Fruit fly (Drosophila melanogaster): ENCODE measurements around the gene CG9643.

Gene CG9643

dm6 chr2L:2979091-2979490 is at the start of gene CG9643:
Gene CG9643 (minus strand): TSS chr2L:2979288.
- TF ChIP-seq CG12768 (GFP tag; optimal IDR thresholded peaks at IDR 0.05) (no peak), cnc (optimal IDR thresholded peaks at IDR 0.05) (no peak), ovo (GFP tag; optimal IDR thresholded peaks at IDR 0.05) (no peak), CG5204 (GFP tag; optimal IDR thresholded peaks at IDR 0.05) (no peak), CG1620 (GFP tag; optimal IDR thresholded peaks at IDR 0.05) (no peak), bab1 (GFP tag; optimal IDR thresholded peaks at IDR 0.05) (peak; percentile 7), pad (GFP tag; optimal IDR thresholded peaks at IDR 0.05) (no peak), Mnt (GFP tag; optimal IDR thresholded peaks at IDR 0.05) (peak; percentile 92), kay (GFP tag; ENCODE audit: borderline replicate concordance) (no peak), CG14711 (tag; optimal IDR thresholded peaks at IDR 0.05) (peak; percentile 8), CG7101 (tag; optimal IDR thresholded peaks at IDR 0.05) (no peak)

- TF ChIP-seq Hr96 (GFP tag; optimal IDR thresholded peaks at IDR 0.05) (no peak), Mnt (GFP tag; optimal IDR thresholded peaks at IDR 0.05) (peak; percentile 31), CG14711 (tag; optimal IDR thresholded peaks at IDR 0.05) (peak; percentile 18), bab1 (GFP tag; optimal IDR thresholded peaks at IDR 0.05) (peak; percentile 16)
These were observed 43.9 kb upstream of the CG9643 start, which contains the start of the genes alpha4GT1 and Prp40 for dm6 chr2L:3022986-3023385. Gene alpha4GT1 (minus strand): TSS chr2L:3023141. Gene Prp40 (plus strand): TSS chr2L:3023226.

- TF ChIP-seq CG1620 (GFP tag; optimal IDR thresholded peaks at IDR 0.05) (no peak), CG14711 (tag; optimal IDR thresholded peaks at IDR 0.05) (peak; percentile 11), cic (GFP tag; optimal IDR thresholded peaks at IDR 0.05) (peak; percentile 25), Mnt (GFP tag; optimal IDR thresholded peaks at IDR 0.05) (peak; percentile 58), bab1 (GFP tag; optimal IDR thresholded peaks at IDR 0.05) (peak; percentile 30), pad (GFP tag; optimal IDR thresholded peaks at IDR 0.05) (no peak), CG12768 (GFP tag; optimal IDR thresholded peaks at IDR 0.05) (no peak)
These were observed 39.1 kb upstream of the CG9643 start, which contains the start of the genes CG17224 and CG17264 for dm6 chr2L:3018212-3018611. Gene CG17224 (minus strand): TSS chr2L:3018308. Gene CG17264 (plus strand): TSS chr2L:3018508.

dm6 chr2L:3012780-3013179 is 33.7 kb upstream of the CG9643 start:
- TF ChIP-seq CG1620 (GFP tag; optimal IDR thresholded peaks at IDR 0.05) (no peak), CG14711 (tag; optimal IDR thresholded peaks at IDR 0.05) (no peak), pad (GFP tag; optimal IDR thresholded peaks at IDR 0.05) (no peak), cic (GFP tag; optimal IDR thresholded peaks at IDR 0.05) (no peak), CG5204 (GFP tag; optimal IDR thresholded peaks at IDR 0.05) (no peak), ovo (GFP tag; optimal IDR thresholded peaks at IDR 0.05) (no peak), Crg-1 (GFP tag; optimal IDR thresholded peaks at IDR 0.05) (no peak), Hr96 (GFP tag; optimal IDR thresholded peaks at IDR 0.05) (no peak), CG11617 (GFP tag; optimal IDR thresholded peaks at IDR 0.05) (no peak), CG7101 (tag; optimal IDR thresholded peaks at IDR 0.05) (no peak)

- TF ChIP-seq CG5204 (GFP tag; optimal IDR thresholded peaks at IDR 0.05) (no peak), Hr96 (GFP tag; optimal IDR thresholded peaks at IDR 0.05) (no peak), bab1 (GFP tag; optimal IDR thresholded peaks at IDR 0.05) (no peak), CG12768 (GFP tag; optimal IDR thresholded peaks at IDR 0.05) (no peak), CG7101 (tag; optimal IDR thresholded peaks at IDR 0.05) (no peak), tj (GFP tag; optimal IDR thresholded peaks at IDR 0.05) (no peak), pad (GFP tag; optimal IDR thresholded peaks at IDR 0.05) (no peak), cic (GFP tag; optimal IDR thresholded peaks at IDR 0.05) (no peak), CG11617 (GFP tag; optimal IDR thresholded peaks at IDR 0.05) (no peak), toe (GFP tag; optimal IDR thresholded peaks at IDR 0.05) (no peak)
These were observed 32.4 kb upstream of the CG9643 start for dm6 chr2L:3011484-3011883.

- TF ChIP-seq tj (GFP tag; optimal IDR thresholded peaks at IDR 0.05) (peak; percentile 96), CG11617 (GFP tag; optimal IDR thresholded peaks at IDR 0.05) (no peak)
These were observed 30.4 kb upstream of the CG9643 start for dm6 chr2L:3009438-3009837.

- no peak for TF ChIP-seq Hr96 (GFP tag; optimal IDR thresholded peaks at IDR 0.05)
- TF ChIP-seq Mnt (GFP tag; optimal IDR thresholded peaks at IDR 0.05), result no peak
- TF ChIP-seq kay (GFP tag; ENCODE audit: borderline replicate concordance), result no peak
- TF ChIP-seq CG12768 (GFP tag; optimal IDR thresholded peaks at IDR 0.05), result no peak
- TF ChIP-seq cic (GFP tag; optimal IDR thresholded peaks at IDR 0.05), result no peak
- TF ChIP-seq CG5204 (GFP tag; optimal IDR thresholded peaks at IDR 0.05), result no peak
- no peak for TF ChIP-seq Clk (GFP tag; optimal IDR thresholded peaks at IDR 0.05)
- TF ChIP-seq bab1 (GFP tag; optimal IDR thresholded peaks at IDR 0.05), result no peak
- no peak for TF ChIP-seq Crg-1 (GFP tag; optimal IDR thresholded peaks at IDR 0.05)
- TF ChIP-seq toe (GFP tag; optimal IDR thresholded peaks at IDR 0.05), result no peak
- no peak for TF ChIP-seq CG1620 (GFP tag; optimal IDR thresholded peaks at IDR 0.05)
- no peak for TF ChIP-seq CG7101 (tag; optimal IDR thresholded peaks at IDR 0.05)
These were observed 27.9 kb upstream of the CG9643 start for dm6 chr2L:3006925-3007426.

dm6 chr2L:3006194-3006593 is 27.1 kb upstream of the CG9643 start:
- TF ChIP-seq CG7045 (GFP tag; optimal IDR thresholded peaks at IDR 0.05) (no peak), Mnt (GFP tag; optimal IDR thresholded peaks at IDR 0.05) (no peak), ovo (GFP tag; optimal IDR thresholded peaks at IDR 0.05) (no peak)
